Worm (Caenorhabditis elegans) whole organism, dauer: ENCODE measurements around the gene C44H4.8.

ENCODE experiments used
- unc-62 ChIP-seq: sonication (generic microtip); optimal IDR thresholded peaks from 2 replicates; lab custom pipeline; 2017; ENCODE audit warnings: missing biosample characterization, missing genetic modification reagents, missing genetic modification characterization

The C44H4.8 gene

DNA sequence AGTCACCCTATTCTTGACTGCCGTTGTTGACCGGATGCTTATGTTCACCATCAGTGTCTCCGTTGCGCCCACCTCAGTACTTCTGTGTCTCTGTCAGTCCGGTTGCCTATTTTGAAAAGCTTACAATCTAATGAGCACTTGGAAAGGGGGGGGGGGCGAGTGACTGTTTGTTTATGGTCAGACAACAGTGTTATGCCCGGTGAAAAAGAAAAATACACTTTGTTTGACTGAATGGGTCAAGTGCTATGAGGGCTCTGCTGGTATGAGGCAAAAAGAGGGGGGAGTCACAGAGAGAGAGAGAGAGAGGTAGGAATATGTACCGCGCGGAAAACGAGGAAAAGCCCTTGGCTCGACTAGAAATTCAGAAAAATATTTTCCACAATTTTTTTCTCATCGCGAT is 23.6 kb upstream of the C44H4.8 start:
- no peak for TF ChIP-seq unc-62 (GFP tag; lab: Kevin White, UChicago)

- no peak for TF ChIP-seq unc-62 (GFP tag; lab: Kevin White, UChicago)
Measured at ce11 chrX:14572419-14572818, 22.5 kb upstream of the C44H4.8 start, which contains the start of gene lron-1. Gene lron-1, plus strand, starts transcription at chrX:14572719.

DNA sequence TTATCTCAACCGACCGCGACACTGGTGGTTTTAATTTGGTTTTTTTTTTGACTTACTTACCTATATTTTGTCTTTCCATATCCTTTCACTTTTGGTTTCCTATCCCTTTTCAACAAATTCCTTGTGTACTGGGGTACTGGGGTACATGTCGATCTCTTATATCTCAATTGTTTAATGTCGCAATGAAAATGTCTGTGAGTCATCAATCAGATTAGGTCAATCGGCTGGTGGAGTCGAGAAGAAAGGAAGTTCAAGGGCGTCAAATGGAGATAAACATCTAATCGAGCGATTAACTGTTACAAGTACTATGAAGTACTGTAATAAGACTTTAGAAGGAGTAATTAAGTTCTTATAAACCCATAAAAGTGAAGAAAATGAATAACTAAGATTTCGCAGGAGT is 19.0 kb upstream of the C44H4.8 start:
- TF ChIP-seq unc-62 (GFP tag; lab: Kevin White, UChicago): no peak

- TF ChIP-seq unc-62 (GFP tag; lab: Kevin White, UChicago): no peak
Measured at ce11 chrX:14577579-14578127, 17.3 kb upstream of the C44H4.8 start, which contains the start of gene let-4. Gene let-4, plus strand, starts transcription at chrX:14577935.

DNA sequence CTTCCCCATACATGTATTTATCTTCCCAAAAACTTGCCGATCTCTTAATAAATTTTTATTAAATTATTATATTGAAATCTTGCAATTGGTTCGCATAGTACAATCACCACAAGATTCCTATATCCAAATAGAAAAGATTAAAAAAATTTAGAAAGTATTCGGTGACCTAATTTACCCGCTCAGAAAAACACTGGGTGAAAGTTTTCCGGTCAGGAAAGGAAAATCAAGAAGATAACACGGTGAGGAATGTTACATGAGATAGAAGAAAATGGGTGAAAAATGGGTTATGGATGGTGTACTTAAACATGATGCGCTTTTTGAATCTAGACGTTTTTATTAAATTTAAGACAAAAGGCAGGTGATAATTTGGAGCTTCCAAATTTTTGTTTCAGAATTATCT is 14.1 kb upstream of the C44H4.8 start:
- TF ChIP-seq unc-62 (GFP tag; lab: Kevin White, UChicago): no peak

ce11 chrX:14581429-14581828 is 13.5 kb upstream of the C44H4.8 start, which contains the start of gene sym-1:
Gene sym-1, plus strand, starts transcription at chrX:14581622.
- TF ChIP-seq unc-62 (GFP tag; lab: Kevin White, UChicago): no peak

ce11 chrX:14584335-14584734 is 10.6 kb upstream of the C44H4.8 start:
- TF ChIP-seq unc-62 (GFP tag; lab: Kevin White, UChicago): no peak

- TF ChIP-seq unc-62 (GFP tag; lab: Kevin White, UChicago): no peak
Measured at ce11 chrX:14589051-14589736, 5.7 kb upstream of the C44H4.8 start, which contains the start of the genes C44H4.4 and tap-1. Gene C44H4.4, minus strand, starts transcription at chrX:14589101. Gene tap-1, plus strand, starts transcription at chrX:14589624.

DNA sequence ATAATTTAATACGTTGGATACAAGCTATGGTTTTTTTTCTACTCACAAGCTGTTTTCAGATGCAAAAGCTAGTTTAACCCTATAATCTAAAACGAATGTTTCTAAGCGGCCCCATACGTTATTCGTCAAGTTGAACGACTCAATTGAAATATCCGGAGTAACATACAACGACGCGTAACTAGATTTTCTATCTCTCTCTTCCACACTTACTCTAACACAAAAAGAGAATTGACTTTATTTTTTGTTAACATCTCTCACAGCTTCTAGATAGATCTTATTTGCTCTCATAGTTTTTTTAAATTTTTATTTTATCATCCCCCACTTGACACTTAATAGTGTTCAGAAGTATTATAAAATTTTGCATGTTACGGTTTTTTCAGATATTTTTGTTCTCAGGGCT is 1.7 kb upstream of the C44H4.8 start:
- TF ChIP-seq unc-62 (GFP tag; lab: Kevin White, UChicago): no peak

- no peak for TF ChIP-seq unc-62 (GFP tag; lab: Kevin White, UChicago)
Measured at ce11 chrX:14599245-14599644, 4.3 kb downstream of the C44H4.8 start, which contains the start of gene C44H4.6. Gene C44H4.6, minus strand, starts transcription at chrX:14599345.

DNA sequence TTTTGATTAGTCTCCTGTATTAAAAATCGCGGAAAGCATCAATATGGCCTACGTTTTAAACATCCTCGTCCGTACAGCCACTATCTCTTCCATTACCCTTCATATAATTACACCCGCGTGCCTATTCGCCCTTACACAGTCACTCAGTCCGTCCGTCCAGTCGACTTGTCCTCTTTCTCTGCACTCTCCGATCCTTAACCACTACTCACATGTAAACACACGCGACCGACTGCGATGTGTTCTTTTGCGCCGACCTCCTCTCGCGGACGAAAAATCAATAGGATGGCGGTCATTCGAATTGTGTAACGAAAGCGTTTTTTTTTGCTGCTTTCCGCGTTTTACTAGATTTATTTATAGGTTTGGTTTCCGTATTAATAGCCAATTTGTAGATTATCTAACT is 7.8 kb downstream of the C44H4.8 start, which contains the start of gene eor-2:
Gene eor-2 (plus strand): TSS at position 342 of the 400 bp plus-strand sequence.
- no peak for TF ChIP-seq unc-62 (GFP tag; lab: Kevin White, UChicago)

- no peak for TF ChIP-seq unc-62 (GFP tag; lab: Kevin White, UChicago)
Measured at ce11 chrX:14607770-14608169, 12.8 kb downstream of the C44H4.8 start.

DNA sequence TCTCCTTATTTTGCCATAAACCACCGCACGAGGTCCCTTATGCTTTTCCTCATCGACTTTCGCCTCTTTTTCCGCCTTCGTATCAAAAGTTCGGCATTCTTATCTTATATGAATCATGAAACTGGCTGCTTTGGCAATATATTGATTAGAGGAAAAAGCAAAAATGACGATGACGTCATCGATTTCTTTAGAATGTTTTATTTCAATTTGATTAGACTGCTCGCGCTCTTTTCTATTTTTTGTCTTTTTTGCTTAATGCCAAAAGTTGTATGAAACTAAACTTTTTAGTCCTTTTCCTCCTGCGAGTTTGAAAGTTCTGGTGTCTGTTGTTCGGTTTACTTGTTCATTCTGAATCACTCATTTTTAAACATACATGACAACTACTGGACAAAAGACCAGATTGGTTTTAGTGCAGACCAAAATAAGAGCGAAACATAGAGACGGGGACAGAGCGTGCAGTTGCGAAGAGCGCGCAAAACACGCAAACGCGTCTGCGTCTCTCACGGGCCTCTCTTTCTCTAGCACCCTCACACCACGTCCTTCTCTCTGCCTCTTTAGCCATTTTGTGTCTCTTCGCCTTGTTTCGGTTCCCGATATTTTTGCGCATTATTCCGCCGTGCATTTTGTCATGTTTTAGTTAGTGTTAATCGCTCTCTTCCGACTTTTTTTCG is 15.3 kb downstream of the C44H4.8 start:
- no peak for TF ChIP-seq unc-62 (GFP tag; lab: Kevin White, UChicago)

DNA sequence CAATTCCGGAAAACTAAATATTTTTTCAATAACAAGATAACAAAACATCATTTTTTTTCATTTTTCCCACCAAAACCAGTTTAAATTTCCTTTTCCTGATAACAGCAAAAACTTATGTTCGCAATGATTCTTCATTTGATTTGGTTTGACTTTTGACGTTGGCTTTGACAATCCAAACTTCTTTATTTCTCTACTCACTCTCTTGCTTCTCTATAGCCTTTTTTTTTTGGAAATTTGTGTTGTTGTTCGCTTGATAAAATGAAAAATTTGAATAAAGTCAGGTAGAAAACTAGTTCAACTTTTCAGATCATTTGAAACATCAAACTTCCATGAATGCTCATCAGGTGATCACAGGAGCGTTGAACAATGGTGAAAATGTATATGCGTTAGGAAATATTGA is 16.1 kb downstream of the C44H4.8 start, which contains the start of gene rbc-1:
Gene rbc-1 (plus strand): TSS at position 301 of the 400 bp plus-strand sequence.
- no peak for TF ChIP-seq unc-62 (GFP tag; lab: Kevin White, UChicago)

DNA sequence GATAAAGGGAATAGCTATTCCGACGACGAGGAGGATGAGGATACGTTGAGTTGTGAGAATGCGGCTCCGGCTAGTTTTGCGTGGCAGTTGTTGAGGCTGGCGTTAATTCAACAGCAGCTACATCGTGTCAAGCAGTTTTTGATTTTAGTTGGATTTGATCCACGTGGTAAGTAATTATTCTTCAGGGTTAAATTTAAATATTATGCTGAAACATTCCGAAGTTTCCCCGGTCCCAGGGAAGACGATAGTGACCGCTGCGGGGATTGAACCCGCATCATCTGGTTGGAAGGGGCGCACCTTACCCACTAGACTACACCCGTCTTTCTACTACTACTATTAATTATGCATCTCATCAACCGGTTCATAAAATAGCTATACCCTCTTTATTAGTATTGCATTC is 26.3 kb downstream of the C44H4.8 start:
- TF ChIP-seq unc-62 (GFP tag; lab: Kevin White, UChicago): no peak

- no peak for TF ChIP-seq unc-62 (GFP tag; lab: Kevin White, UChicago)
Measured at ce11 chrX:14628816-14629215, 33.9 kb downstream of the C44H4.8 start, which contains the start of gene F54E4.2. Gene F54E4.2, minus strand, starts transcription at chrX:14628916.
